Worm (Caenorhabditis elegans): ENCODE results near the gene F37C4.8.

- TF ChIP-seq ztf-11 (tag; optimal IDR thresholded peaks at IDR 0.05) (no peak), ces-1 (GFP tag; optimal IDR thresholded peaks at IDR 0.05) (no peak), elt-3 (tag; optimal IDR thresholded peaks at IDR 0.05) (no peak), ama-1 (optimal IDR thresholded peaks at IDR 0.05) (no peak), C04F5.9 (tag; optimal IDR thresholded peaks at IDR 0.05) (no peak), pqm-1 (tag; optimal IDR thresholded peaks at IDR 0.05) (no peak), fos-1 (tag; optimal IDR thresholded peaks at IDR 0.05) (no peak), jun-1 (tag; optimal IDR thresholded peaks at IDR 0.05) (no peak), ceh-90 (tag; optimal IDR thresholded peaks at IDR 0.05) (no peak), mef-2 (tag; optimal IDR thresholded peaks at IDR 0.05) (no peak), egl-27 (tag; optimal IDR thresholded peaks at IDR 0.05) (no peak), dpl-1 (GFP tag; optimal IDR thresholded peaks at IDR 0.05) (no peak), lir-3 (tag; optimal IDR thresholded peaks at IDR 0.05; ENCODE audit: poor library complexity) (no peak), fkh-10 (GFP tag; optimal IDR thresholded peaks at IDR 0.05) (no peak)
Observed at ce11 chrIV:3885369-3885768, 4.3 kb upstream of the F37C4.8 start, which contains the start of gene oac-22.

Measured in whole organism, L1 larva.